Worm (Caenorhabditis elegans): Measurements from ENCODE around the gene srbc-12.

DNA sequence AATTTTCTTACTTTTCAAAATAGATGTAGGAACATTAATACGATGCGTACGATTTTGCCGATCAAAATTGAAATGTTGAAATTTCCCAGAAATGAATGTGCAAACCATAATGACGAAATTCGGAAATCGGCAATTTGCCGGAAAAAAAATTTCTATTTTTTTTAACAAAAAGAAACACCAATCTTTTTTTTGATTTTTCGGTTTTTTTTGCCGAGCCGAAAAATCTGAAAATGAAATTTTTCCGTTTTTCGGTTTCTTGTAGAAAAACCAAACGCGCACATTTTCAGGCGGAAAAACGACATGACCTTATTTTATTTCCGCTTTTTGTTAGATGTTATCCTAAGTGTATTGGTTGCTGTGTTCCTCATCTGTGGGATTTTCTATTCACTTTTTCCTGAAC is 2.1 kb upstream of the srbc-12 start, which contains the start of gene srbc-13:
- TF ChIP-seq nhr-76 (tag; optimal IDR thresholded peaks at IDR 0.05): no peak
- no peak for TF ChIP-seq nhr-237 (tag; optimal IDR thresholded peaks at IDR 0.05)
- no peak for TF ChIP-seq snpc-4 (tag; optimal IDR thresholded peaks at IDR 0.05)
- no peak for TF ChIP-seq ztf-11 (tag; optimal IDR thresholded peaks at IDR 0.05)
- TF ChIP-seq ces-1 (GFP tag; optimal IDR thresholded peaks at IDR 0.05): no peak
